Worm (Caenorhabditis elegans): ENCODE data around the gene Y15E3A.5.

The Y15E3A.5 gene

ce11 chrX:15308685-15309084 lies 31.7 kb upstream of the Y15E3A.5 start:
- TF ChIP-seq nhr-25 (tag; optimal IDR thresholded peaks at IDR 0.05): no peak
- no peak for TF ChIP-seq peb-1 (tag; optimal IDR thresholded peaks at IDR 0.05)
- TF ChIP-seq zag-1 (tag; optimal IDR thresholded peaks at IDR 0.05): no peak
- no peak for TF ChIP-seq mbf-1 (tag; optimal IDR thresholded peaks at IDR 0.05)
- TF ChIP-seq dmd-4 (tag; optimal IDR thresholded peaks at IDR 0.05): no peak
- no peak for TF ChIP-seq fos-1 (tag; optimal IDR thresholded peaks at IDR 0.05)
- no peak for TF ChIP-seq lsy-2 (tag; optimal IDR thresholded peaks at IDR 0.05)
- TF ChIP-seq lin-13 (GFP tag; optimal IDR thresholded peaks at IDR 0.05): no peak
- no peak for TF ChIP-seq nhr-6 (tag; optimal IDR thresholded peaks at IDR 0.05)
- TF ChIP-seq Y55F3AM.14 (GFP tag; optimal IDR thresholded peaks at IDR 0.05): no peak
- no peak for TF ChIP-seq F13H6.1 (tag; optimal IDR thresholded peaks at IDR 0.05)
- TF ChIP-seq nhr-11 (tag; optimal IDR thresholded peaks at IDR 0.05): no peak
- no peak for TF ChIP-seq sma-3 (GFP tag; optimal IDR thresholded peaks at IDR 0.05)
- TF ChIP-seq unc-62 (GFP tag; optimal IDR thresholded peaks at IDR 0.05): no peak
- TF ChIP-seq elt-3 (tag; optimal IDR thresholded peaks at IDR 0.05): no peak

ce11 chrX:15309138-15309537 lies 31.2 kb upstream of the Y15E3A.5 start, which contains the start of gene nhr-91:
nhr-91 (plus strand) TSS chrX:15309369.
- TF ChIP-seq egl-27 (tag; optimal IDR thresholded peaks at IDR 0.05) (no peak), ZK546.5 (tag; optimal IDR thresholded peaks at IDR 0.05) (no peak), dmd-4 (tag; optimal IDR thresholded peaks at IDR 0.05) (no peak), R02D3.7 (tag; optimal IDR thresholded peaks at IDR 0.05) (no peak), aly-2 (tag; optimal IDR thresholded peaks at IDR 0.05) (no peak), elt-3 (tag; optimal IDR thresholded peaks at IDR 0.05) (no peak), sem-4 (tag; optimal IDR thresholded peaks at IDR 0.05) (no peak), unc-55 (GFP tag; optimal IDR thresholded peaks at IDR 0.05) (no peak), ztf-4 (tag; optimal IDR thresholded peaks at IDR 0.05) (no peak), peb-1 (tag; optimal IDR thresholded peaks at IDR 0.05) (no peak), F13H6.1 (tag; optimal IDR thresholded peaks at IDR 0.05) (no peak), nhr-11 (tag; optimal IDR thresholded peaks at IDR 0.05) (no peak), nhr-10 (tag; optimal IDR thresholded peaks at IDR 0.05) (no peak), zag-1 (tag; optimal IDR thresholded peaks at IDR 0.05) (no peak), lsy-2 (tag; optimal IDR thresholded peaks at IDR 0.05) (no peak), ama-1 (optimal IDR thresholded peaks at IDR 0.05) (no peak), unc-39 (tag; optimal IDR thresholded peaks at IDR 0.05) (no peak), nhr-6 (tag; optimal IDR thresholded peaks at IDR 0.05) (no peak), mdl-1 (tag; optimal IDR thresholded peaks at IDR 0.05) (no peak), ztf-1 (GFP tag; conservative IDR thresholded peaks at IDR 0.05) (no peak)

ce11 chrX:15310330-15310776 lies 30.0 kb upstream of the Y15E3A.5 start:
- peak; percentile 18 for TF ChIP-seq nhr-25 (tag; optimal IDR thresholded peaks at IDR 0.05)
- TF ChIP-seq nhr-21 (tag; optimal IDR thresholded peaks at IDR 0.05): peak; percentile 6
- TF ChIP-seq dmd-4 (tag; optimal IDR thresholded peaks at IDR 0.05): no peak
- TF ChIP-seq mab-5 (tag; optimal IDR thresholded peaks at IDR 0.05): no peak
- TF ChIP-seq sem-4 (tag; optimal IDR thresholded peaks at IDR 0.05): no peak
- TF ChIP-seq peb-1 (tag; optimal IDR thresholded peaks at IDR 0.05): no peak
- TF ChIP-seq sma-3 (GFP tag; optimal IDR thresholded peaks at IDR 0.05): peak; percentile 13
- no peak for TF ChIP-seq nhr-12 (tag; optimal IDR thresholded peaks at IDR 0.05)
- TF ChIP-seq sma-9 (GFP tag; optimal IDR thresholded peaks at IDR 0.05): peak; percentile 39
- no peak for TF ChIP-seq sma-9 (tag; optimal IDR thresholded peaks at IDR 0.05)
- no peak for TF ChIP-seq zag-1 (tag; optimal IDR thresholded peaks at IDR 0.05)
- no peak for TF ChIP-seq elt-3 (tag; optimal IDR thresholded peaks at IDR 0.05)
- TF ChIP-seq snpc-4 (tag; optimal IDR thresholded peaks at IDR 0.05): no peak
- no peak for TF ChIP-seq C34F6.9 (tag; optimal IDR thresholded peaks at IDR 0.05)
- TF ChIP-seq blmp-1 (tag; optimal IDR thresholded peaks at IDR 0.05; ENCODE audit: insufficient read depth): peak; percentile 98
- TF ChIP-seq ceh-16 (tag; optimal IDR thresholded peaks at IDR 0.05): peak; percentile 91
- no peak for TF ChIP-seq skn-1 (tag; optimal IDR thresholded peaks at IDR 0.05)
- TF ChIP-seq ama-1 (optimal IDR thresholded peaks at IDR 0.05): no peak
- no peak for TF ChIP-seq unc-55 (GFP tag; optimal IDR thresholded peaks at IDR 0.05)
- peak; percentile 22 for TF ChIP-seq Y55F3AM.14 (GFP tag; optimal IDR thresholded peaks at IDR 0.05)
- no peak for TF ChIP-seq lin-39 (tag; optimal IDR thresholded peaks at IDR 0.05)
- TF ChIP-seq unc-39 (tag; optimal IDR thresholded peaks at IDR 0.05): no peak
- TF ChIP-seq egl-27 (tag; optimal IDR thresholded peaks at IDR 0.05): peak; percentile 29

ce11 chrX:15310986-15311385 lies 29.4 kb upstream of the Y15E3A.5 start:
- TF ChIP-seq ceh-16 (tag; optimal IDR thresholded peaks at IDR 0.05) (peak; percentile 86), egl-27 (tag; optimal IDR thresholded peaks at IDR 0.05) (no peak), sma-9 (GFP tag; optimal IDR thresholded peaks at IDR 0.05) (peak; percentile 81), sma-9 (tag; optimal IDR thresholded peaks at IDR 0.05) (no peak), fos-1 (tag; optimal IDR thresholded peaks at IDR 0.05) (no peak), elt-1 (tag; optimal IDR thresholded peaks at IDR 0.05) (peak; percentile 56), skn-1 (tag; optimal IDR thresholded peaks at IDR 0.05) (no peak), unc-62 (GFP tag; optimal IDR thresholded peaks at IDR 0.05) (no peak), nhr-237 (tag; optimal IDR thresholded peaks at IDR 0.05) (no peak), aly-2 (tag; optimal IDR thresholded peaks at IDR 0.05) (no peak)
